Worm (Caenorhabditis elegans) whole organism, mixed stage, embryonic: ENCODE measurements around the gene chil-17.

Experiments
- ceh-39 ChIP-seq: fragments of 150-350 bp; optimal IDR thresholded peaks from 2 replicates; lab custom pipeline; 2014; ENCODE audit warnings: missing biosample characterization, missing genetic modification characterization
- ceh-43 ChIP-seq: fragments of 200-800 bp; sonication (Bioruptor generic); optimal IDR thresholded peaks from 2 replicates; lab custom pipeline; 2018; ENCODE audit warnings: mild to moderate bottlenecking, missing genetic modification characterization, moderate library complexity, missing compliant biosample characterization
- drap-1 ChIP-seq: fragments of 200-800 bp; sonication (Bioruptor generic); optimal IDR thresholded peaks from 3 replicates; lab custom pipeline; 2018; ENCODE audit warnings: mild to moderate bottlenecking, missing genetic modification characterization, missing compliant biosample characterization
- elt-3 ChIP-seq: fragments of 150-350 bp; optimal IDR thresholded peaks from 2 replicates; lab custom pipeline; 2014; ENCODE audit warnings: missing biosample characterization, missing genetic modification characterization
- ham-2 ChIP-seq: fragments of 200-800 bp; sonication (Bioruptor generic); optimal IDR thresholded peaks from 2 replicates; lab custom pipeline; 2018; ENCODE audit warnings: mild to moderate bottlenecking, missing genetic modification characterization, missing compliant biosample characterization
- lin-13 ChIP-seq: fragments of 150-350 bp; optimal IDR thresholded peaks from 2 replicates; lab custom pipeline; 2014; ENCODE audit warnings: missing biosample characterization, missing genetic modification characterization
- nhr-28 ChIP-seq: fragments of 150-350 bp; optimal IDR thresholded peaks from 2 replicates; lab custom pipeline; 2014; ENCODE audit warnings: missing biosample characterization, missing genetic modification characterization
- pha-4 ChIP-seq: fragments of 150-350 bp; optimal IDR thresholded peaks from 2 replicates; lab custom pipeline; 2018; ENCODE audit warnings: missing biosample characterization, missing genetic modification reagents, missing genetic modification characterization
- snpc-4 ChIP-seq: fragments of 150-350 bp; optimal IDR thresholded peaks from 2 replicates; lab custom pipeline; 2014; ENCODE audit warnings: missing biosample characterization, missing genetic modification characterization
- unc-39 ChIP-seq: fragments of 150-350 bp; optimal IDR thresholded peaks from 2 replicates; lab custom pipeline; 2014; ENCODE audit warnings: missing biosample characterization, missing genetic modification characterization
- unc-62 ChIP-seq: fragments of 150-350 bp; optimal IDR thresholded peaks from 2 replicates; lab custom pipeline; 2014; ENCODE audit warnings: missing biosample characterization, missing genetic modification reagents, missing genetic modification characterization

ce11 chrII:9466095-9466494 is 26.1 kb upstream of the chil-17 start, which contains the start of gene chil-22:
- TF ChIP-seq elt-3 (tag; lab: Kevin White, UChicago) (no peak), ham-2 (GFP tag; lab: Kevin White, UChicago) (no peak), ceh-43 (GFP tag; lab: Kevin White, UChicago) (no peak), snpc-4 (no peak), nhr-28 (tag; lab: Kevin White, UChicago) (no peak), pha-4 (tag; lab: Kevin White, UChicago) (no peak), unc-39 (tag; lab: Kevin White, UChicago) (no peak), ceh-39 (tag; lab: Kevin White, UChicago) (no peak), unc-62 (GFP tag; lab: Kevin White, UChicago) (no peak), lin-13 (no peak), drap-1 (GFP tag; lab: Kevin White, UChicago) (no peak)
